Worm (Caenorhabditis elegans) whole organism, late embryonic: ENCODE measurements around the gene K09H11.6.

Source experiments
- ceh-14 ChIP-seq: sonication (generic microtip); optimal IDR thresholded peaks from 2 replicates; lab custom pipeline; 2016; ENCODE audit warnings: missing genotype, missing genetic modification characterization, missing compliant biosample characterization
- ceh-22 ChIP-seq: sonication (generic microtip); optimal IDR thresholded peaks from 2 replicates; lab custom pipeline; 2017; ENCODE audit warnings: missing biosample characterization, missing genetic modification characterization
- ceh-30 ChIP-seq: fragments of 150-350 bp; optimal IDR thresholded peaks from 2 replicates; lab custom pipeline; 2014; ENCODE audit warnings: missing biosample characterization, missing genetic modification characterization
- lim-6 ChIP-seq: sonication (generic microtip); optimal IDR thresholded peaks from 2 replicates; lab custom pipeline; 2016; ENCODE audit warnings: missing genetic modification characterization, missing compliant biosample characterization
- tbx-2 ChIP-seq: sonication (generic microtip); optimal IDR thresholded peaks from 2 replicates; lab custom pipeline; 2016; ENCODE audit warnings: missing genetic modification characterization, missing compliant biosample characterization
- unc-55 ChIP-seq: sonication (generic microtip); optimal IDR thresholded peaks from 2 replicates; lab custom pipeline; 2017; ENCODE audit warnings: missing biosample characterization, missing genetic modification reagents, missing genetic modification characterization

DNA sequence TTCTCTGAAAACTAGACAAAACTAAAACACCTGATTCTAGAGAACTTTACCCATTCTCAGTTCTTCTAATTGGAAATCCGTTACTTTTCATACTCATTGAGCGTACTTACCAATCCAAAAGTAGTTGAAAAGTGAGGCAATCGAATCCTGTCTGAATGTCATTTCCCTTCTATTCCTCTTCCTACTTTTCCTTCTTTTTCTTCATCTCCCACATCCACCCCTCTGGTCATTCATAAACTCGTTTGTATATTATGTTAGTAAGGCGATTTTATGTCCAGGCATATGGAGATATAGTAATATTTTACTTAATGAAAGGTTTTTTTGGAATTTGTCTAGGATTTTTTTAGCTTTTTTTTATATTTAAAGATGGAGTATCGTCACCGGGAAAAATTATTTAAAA lies 27.6 kb downstream of the K09H11.6 start:
- TF ChIP-seq unc-55 (GFP tag; lab: Kevin White, UChicago) (no peak), ceh-30 (no peak), lim-6 (tag; lab: Kevin White, UChicago) (no peak), ceh-14 (no peak), tbx-2 (tag; lab: Kevin White, UChicago) (no peak), ceh-22 (tag; lab: Kevin White, UChicago) (no peak)
